Worm (Caenorhabditis elegans) whole organism, dauer: ENCODE results near the gene lipl-7.

ENCODE experiments used
- unc-62 ChIP-seq: sonication (generic microtip); optimal IDR thresholded peaks from 2 replicates; lab custom pipeline; 2017; ENCODE audit warnings: missing biosample characterization, missing genetic modification reagents, missing genetic modification characterization

The lipl-7 gene

ce11 chrIV:10252350-10252792, 10.7 kb upstream of the lipl-7 start:
- TF ChIP-seq unc-62 (GFP tag; lab: Kevin White, UChicago): no peak

- no peak for TF ChIP-seq unc-62 (GFP tag; lab: Kevin White, UChicago)
Measured at ce11 chrIV:10251764-10252163, 10.1 kb upstream of the lipl-7 start.

ce11 chrIV:10251261-10251660, 9.6 kb upstream of the lipl-7 start:
- TF ChIP-seq unc-62 (GFP tag; lab: Kevin White, UChicago): no peak

- no peak for TF ChIP-seq unc-62 (GFP tag; lab: Kevin White, UChicago)
Measured at ce11 chrIV:10250577-10251075, 9.0 kb upstream of the lipl-7 start, which contains the start of gene daf-14. TSS of gene daf-14 (plus strand) at chrIV:10250627.

- no peak for TF ChIP-seq unc-62 (GFP tag; lab: Kevin White, UChicago)
Measured at ce11 chrIV:10245666-10246210, 4.1 kb upstream of the lipl-7 start, which contains the start of gene F01G10.10. TSS of gene F01G10.10 (plus strand) at chrIV:10246160.

ce11 chrIV:10243276-10243675, 1.7 kb upstream of the lipl-7 start, which contains the start of gene tkt-1:
TSS of gene tkt-1 (plus strand) at chrIV:10243612.
- no peak for TF ChIP-seq unc-62 (GFP tag; lab: Kevin White, UChicago)

- no peak for TF ChIP-seq unc-62 (GFP tag; lab: Kevin White, UChicago)
Measured at ce11 chrIV:10242458-10243123, 968 bp upstream of the lipl-7 start.

ce11 chrIV:10239045-10239444, 2.6 kb downstream of the lipl-7 start, which contains the start of gene ech-8:
TSS of gene ech-8 (minus strand) at chrIV:10239176.
- TF ChIP-seq unc-62 (GFP tag; lab: Kevin White, UChicago): no peak

ce11 chrIV:10236106-10236505, 5.5 kb downstream of the lipl-7 start:
- TF ChIP-seq unc-62 (GFP tag; lab: Kevin White, UChicago): no peak

- no peak for TF ChIP-seq unc-62 (GFP tag; lab: Kevin White, UChicago)
Measured at ce11 chrIV:10235279-10235829, 6.3 kb downstream of the lipl-7 start, which contains the start of gene ech-9. TSS of gene ech-9 (minus strand) at chrIV:10235329.

ce11 chrIV:10232456-10232855, 9.2 kb downstream of the lipl-7 start, which contains the start of gene F01G10.4:
TSS of gene F01G10.4 (minus strand) at chrIV:10232556.
- no peak for TF ChIP-seq unc-62 (GFP tag; lab: Kevin White, UChicago)

ce11 chrIV:10230971-10231370, 10.7 kb downstream of the lipl-7 start, which contains the start of gene F01G10.5:
TSS of gene F01G10.5 (minus strand) at chrIV:10231071.
- no peak for TF ChIP-seq unc-62 (GFP tag; lab: Kevin White, UChicago)

ce11 chrIV:10227534-10227933, 14.1 kb downstream of the lipl-7 start, which contains the start of gene F01G10.6:
TSS of gene F01G10.6 (minus strand) at chrIV:10227634.
- TF ChIP-seq unc-62 (GFP tag; lab: Kevin White, UChicago): no peak

- no peak for TF ChIP-seq unc-62 (GFP tag; lab: Kevin White, UChicago)
Measured at ce11 chrIV:10223723-10224122, 17.9 kb downstream of the lipl-7 start, which contains the start of gene nas-12. TSS of gene nas-12 (plus strand) at chrIV:10224023.

- TF ChIP-seq unc-62 (GFP tag; lab: Kevin White, UChicago): no peak
Measured at ce11 chrIV:10222122-10222589, 19.5 kb downstream of the lipl-7 start, which contains the start of gene C24F3.2. TSS of gene C24F3.2 (plus strand) at chrIV:10222539.

- TF ChIP-seq unc-62 (GFP tag; lab: Kevin White, UChicago): no peak
Measured at ce11 chrIV:10221187-10221586, 20.4 kb downstream of the lipl-7 start, which contains the start of gene tram-1. TSS of gene tram-1 (minus strand) at chrIV:10221287.
